Fruit fly (Drosophila melanogaster): ENCODE measurements around the gene nht.

nht gene

dm6 chr2L:15274292-15274691 lies 44.4 kb downstream of the nht start:
- TF ChIP-seq CG34367 (tag; optimal IDR thresholded peaks at IDR 0.05): no peak
- no peak for TF ChIP-seq Pif1B (GFP tag; optimal IDR thresholded peaks at IDR 0.05)
- no peak for TF ChIP-seq CG14655 (GFP tag; optimal IDR thresholded peaks at IDR 0.05)
- no peak for TF ChIP-seq CG8159 (tag; optimal IDR thresholded peaks at IDR 0.05)
- no peak for TF ChIP-seq CG4496 (GFP tag; IDR thresholded peaks at IDR 0.05)
- no peak for TF ChIP-seq CG32121 (GFP tag; IDR thresholded peaks at IDR 0.05)
- no peak for TF ChIP-seq gl (tag; optimal IDR thresholded peaks at IDR 0.05)
- TF ChIP-seq CG15710 (tag; optimal IDR thresholded peaks at IDR 0.05): no peak
- no peak for TF ChIP-seq CG17806 (tag; optimal IDR thresholded peaks at IDR 0.05)
- no peak for TF ChIP-seq CG8301 (tag; optimal IDR thresholded peaks at IDR 0.05)
- TF ChIP-seq CG10348 (GFP tag; IDR thresholded peaks at IDR 0.05): no peak
- no peak for TF ChIP-seq CG13204 (GFP tag; optimal IDR thresholded peaks at IDR 0.05)
- no peak for TF ChIP-seq rn (GFP tag; IDR thresholded peaks at IDR 0.05)
- TF ChIP-seq CG9948 (tag; optimal IDR thresholded peaks at IDR 0.05): no peak

dm6 chr2L:15273521-15274123 lies 45.1 kb downstream of the nht start:
- TF ChIP-seq Snoo (tag; optimal IDR thresholded peaks at IDR 0.05): no peak
- TF ChIP-seq EcR (GFP tag; optimal IDR thresholded peaks at IDR 0.05): no peak
- TF ChIP-seq fd96Ca (GFP tag; IDR thresholded peaks at IDR 0.05): 0 out of 3 replicates have a peak, but pooled peaks have one; percentile 28
- TF ChIP-seq CG34367 (tag; optimal IDR thresholded peaks at IDR 0.05): no peak
- no peak; the same call in 1 of the 2 replicates for TF ChIP-seq CG32121 (GFP tag; IDR thresholded peaks at IDR 0.05)
- TF ChIP-seq CG13204 (GFP tag; optimal IDR thresholded peaks at IDR 0.05): no peak
- TF ChIP-seq CG17806 (tag; optimal IDR thresholded peaks at IDR 0.05): peak; percentile 37
- TF ChIP-seq CG14655 (GFP tag; optimal IDR thresholded peaks at IDR 0.05): no peak
- TF ChIP-seq CG9948 (tag; optimal IDR thresholded peaks at IDR 0.05): peak; percentile 7
- TF ChIP-seq CG8159 (tag; optimal IDR thresholded peaks at IDR 0.05): peak; percentile 4
- peak; percentile 22 for TF ChIP-seq CG15710 (tag; optimal IDR thresholded peaks at IDR 0.05)
- TF ChIP-seq CG8301 (tag; optimal IDR thresholded peaks at IDR 0.05): no peak
- no peak for TF ChIP-seq D1 (tag; optimal IDR thresholded peaks at IDR 0.05)
- peak; percentile 43; the same call in 1 of the 2 replicates for TF ChIP-seq Ets98B (GFP tag; IDR thresholded peaks at IDR 0.05)

dm6 chr2L:15271757-15272589 lies 46.7 kb downstream of the nht start, which contains the start of gene Cul3:
Gene Cul3 (minus strand): TSS chr2L:15272024.
- TF ChIP-seq CG8159 (tag; optimal IDR thresholded peaks at IDR 0.05): peak; percentile 50
- TF ChIP-seq CG15710 (tag; optimal IDR thresholded peaks at IDR 0.05): peak; percentile 2
- no peak for TF ChIP-seq CG9948 (tag; optimal IDR thresholded peaks at IDR 0.05)

dm6 chr2L:15271336-15271735 lies 47.4 kb downstream of the nht start:
- TF ChIP-seq CG8159 (tag; optimal IDR thresholded peaks at IDR 0.05): no peak
- no peak for TF ChIP-seq Pif1A (GFP tag; optimal IDR thresholded peaks at IDR 0.05)
- TF ChIP-seq Pif1B (GFP tag; optimal IDR thresholded peaks at IDR 0.05): no peak
- TF ChIP-seq CG32121 (GFP tag; IDR thresholded peaks at IDR 0.05): no peak
- TF ChIP-seq CG8301 (tag; optimal IDR thresholded peaks at IDR 0.05): no peak
- no peak for TF ChIP-seq CG4496 (GFP tag; IDR thresholded peaks at IDR 0.05)
- TF ChIP-seq CG14655 (GFP tag; optimal IDR thresholded peaks at IDR 0.05): no peak
- TF ChIP-seq D1 (tag; optimal IDR thresholded peaks at IDR 0.05): no peak
- TF ChIP-seq CG17806 (tag; optimal IDR thresholded peaks at IDR 0.05): no peak
- TF ChIP-seq EcR (GFP tag; optimal IDR thresholded peaks at IDR 0.05): no peak
